Fruit fly (Drosophila melanogaster) whole organism, wandering third instar larva: ENCODE results near the gene spdo.

Source experiments
- CG9705 ChIP-seq: fragments of 200-800 bp; sonication (Bioruptor generic); optimal IDR thresholded peaks from 2 replicates; lab custom pipeline; 2018; ENCODE audit warnings: missing biosample characterization, mild to moderate bottlenecking, missing genetic modification characterization
- jim ChIP-seq: fragments of 175-275, 200-325 bp; sonication (Bioruptor generic); optimal IDR thresholded peaks from 2 replicates; lab custom pipeline; 2016; ENCODE audit warnings: missing biosample characterization, mild to moderate bottlenecking, missing genetic modification characterization

- no peak for TF ChIP-seq CG9705 (GFP tag; lab: Kevin White, UChicago)
- no peak for TF ChIP-seq jim (GFP tag; lab: Kevin White, UChicago)
Observed at dm6 chr3R:30505561-30506037, 29.1 kb downstream of the spdo start, which contains the start of the genes PH4alphaSG1 and CG15539.
